Worm (Caenorhabditis elegans) whole organism, L4/young adult: Measurements from ENCODE around the gene srbc-62.

Experiments
- W03F9.2 ChIP-seq: fragments of 150-350 bp; optimal IDR thresholded peaks from 2 replicates; lab custom pipeline; 2014; ENCODE audit warnings: missing biosample characterization, missing genetic modification characterization
- dao-5 ChIP-seq: sonication (generic microtip); optimal IDR thresholded peaks from 2 replicates; lab custom pipeline; 2016; ENCODE audit warnings: missing genotype, missing genetic modification characterization, moderate library complexity, missing compliant biosample characterization
- him-1 ChIP-seq: sonication (generic microtip); optimal IDR thresholded peaks from 2 replicates; lab custom pipeline; 2016; ENCODE audit warnings: missing genotype, missing genetic modification reagents, missing genetic modification characterization, missing compliant biosample characterization

Gene srbc-62

ce11 chrV:17217690-17218089, at the start of gene srbc-62:
Gene srbc-62 (plus strand): TSS chrV:17217990.
- no peak for TF ChIP-seq W03F9.2 (tag; lab: Kevin White, UChicago)
- TF ChIP-seq dao-5 (tag; lab: Kevin White, UChicago) = no peak
- no peak for TF ChIP-seq him-1 (tag; lab: Kevin White, UChicago)

DNA sequence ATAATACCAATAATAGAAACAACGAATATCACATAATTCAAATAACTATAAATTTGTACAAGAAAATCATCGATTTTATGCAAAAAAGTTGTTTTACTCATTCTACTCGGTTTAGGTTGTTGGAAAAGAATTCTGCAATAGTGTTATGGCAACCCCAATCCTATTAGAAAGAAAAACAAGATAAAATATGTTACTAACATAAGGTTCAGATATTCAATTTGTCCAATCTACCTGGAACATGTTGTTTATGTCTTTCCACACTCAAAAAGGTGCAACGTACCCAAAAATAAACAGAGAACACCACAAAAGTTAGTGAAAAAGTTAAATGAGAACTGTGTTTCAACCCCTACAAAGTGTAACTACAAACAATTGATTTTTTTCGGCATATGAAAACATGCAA, 47.0 kb upstream of the srbc-62 start, which contains the start of gene srw-51:
Gene srw-51, minus strand, starts transcription at position 101 of the 400 bp plus-strand sequence.
- TF ChIP-seq dao-5 (tag; lab: Kevin White, UChicago) = no peak
- TF ChIP-seq W03F9.2 (tag; lab: Kevin White, UChicago) = no peak
- TF ChIP-seq him-1 (tag; lab: Kevin White, UChicago) = no peak

DNA sequence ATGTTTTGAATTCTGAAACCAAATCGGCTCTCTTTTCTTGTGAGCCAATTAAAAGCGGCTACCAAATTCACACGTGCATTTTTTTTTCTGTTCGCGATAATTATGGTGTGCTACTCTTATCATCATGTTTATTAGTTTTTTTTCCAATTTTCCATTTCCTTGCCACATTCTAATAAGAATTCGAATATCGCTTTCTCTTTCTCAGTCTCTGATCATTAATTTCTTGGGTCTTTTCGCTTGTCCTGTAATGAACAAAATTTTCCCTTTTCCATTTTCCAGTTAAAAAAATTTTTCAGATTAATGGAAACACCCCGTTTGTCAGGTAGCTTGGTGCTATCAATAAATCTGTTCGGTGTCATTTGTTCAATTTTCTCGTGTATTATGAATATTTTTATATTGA, 46.2 kb upstream of the srbc-62 start, which contains the start of gene srbc-26:
Gene srbc-26, plus strand, starts transcription at position 301 of the 400 bp plus-strand sequence.
- TF ChIP-seq W03F9.2 (tag; lab: Kevin White, UChicago) (no peak), dao-5 (tag; lab: Kevin White, UChicago) (no peak), him-1 (tag; lab: Kevin White, UChicago) (no peak)

ce11 chrV:17173738-17174137, 44.1 kb upstream of the srbc-62 start, which contains the start of gene srbc-25:
Gene srbc-25 (plus strand): TSS chrV:17174038.
- TF ChIP-seq him-1 (tag; lab: Kevin White, UChicago) = no peak
- TF ChIP-seq dao-5 (tag; lab: Kevin White, UChicago) = no peak
- no peak for TF ChIP-seq W03F9.2 (tag; lab: Kevin White, UChicago)

DNA sequence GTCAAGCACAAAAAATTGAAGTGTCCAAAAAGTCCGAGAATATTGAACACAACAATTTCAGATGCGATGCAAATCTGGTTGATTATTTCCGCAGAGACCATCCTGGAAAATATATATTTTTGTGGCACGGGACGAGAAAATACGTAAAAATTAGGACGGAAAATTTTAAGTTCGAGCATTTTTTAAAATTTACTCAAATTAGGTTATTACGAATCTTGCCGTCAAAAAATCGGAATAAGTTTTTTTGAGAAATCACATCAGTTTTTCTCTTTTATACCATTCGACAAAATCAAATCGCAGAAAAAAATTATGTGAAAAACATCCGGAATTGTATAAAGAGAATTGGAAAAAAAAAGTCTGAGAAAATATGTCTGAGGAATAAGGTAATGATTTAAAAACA, 39.8 kb upstream of the srbc-62 start, which contains the start of gene srsx-1:
Gene srsx-1, minus strand, starts transcription at position 101 of the 400 bp plus-strand sequence.
- no peak for TF ChIP-seq W03F9.2 (tag; lab: Kevin White, UChicago)
- TF ChIP-seq him-1 (tag; lab: Kevin White, UChicago) = no peak
- TF ChIP-seq dao-5 (tag; lab: Kevin White, UChicago) = no peak

- TF ChIP-seq him-1 (tag; lab: Kevin White, UChicago) (no peak), W03F9.2 (tag; lab: Kevin White, UChicago) (no peak), dao-5 (tag; lab: Kevin White, UChicago) (no peak)
These were observed 39.3 kb upstream of the srbc-62 start, which contains the start of gene srh-174 for ce11 chrV:17178457-17178856. Gene srh-174 (plus strand): TSS chrV:17178757.

- no peak for TF ChIP-seq dao-5 (tag; lab: Kevin White, UChicago)
- TF ChIP-seq him-1 (tag; lab: Kevin White, UChicago) = no peak
- no peak for TF ChIP-seq W03F9.2 (tag; lab: Kevin White, UChicago)
These were observed 35.7 kb upstream of the srbc-62 start, which contains the start of gene srh-159 for ce11 chrV:17182045-17182444. Gene srh-159 (plus strand): TSS chrV:17182345.

ce11 chrV:17190399-17190798, 27.4 kb upstream of the srbc-62 start, which contains the start of gene str-199:
Gene str-199 (minus strand): TSS chrV:17190499.
- no peak for TF ChIP-seq dao-5 (tag; lab: Kevin White, UChicago)
- no peak for TF ChIP-seq W03F9.2 (tag; lab: Kevin White, UChicago)
- no peak for TF ChIP-seq him-1 (tag; lab: Kevin White, UChicago)

- TF ChIP-seq W03F9.2 (tag; lab: Kevin White, UChicago) = no peak
- TF ChIP-seq him-1 (tag; lab: Kevin White, UChicago) = no peak
- TF ChIP-seq dao-5 (tag; lab: Kevin White, UChicago) = no peak
These were observed 25.6 kb upstream of the srbc-62 start, which contains the start of gene srz-47 for ce11 chrV:17192238-17192637. Gene srz-47 (minus strand): TSS chrV:17192338.

DNA sequence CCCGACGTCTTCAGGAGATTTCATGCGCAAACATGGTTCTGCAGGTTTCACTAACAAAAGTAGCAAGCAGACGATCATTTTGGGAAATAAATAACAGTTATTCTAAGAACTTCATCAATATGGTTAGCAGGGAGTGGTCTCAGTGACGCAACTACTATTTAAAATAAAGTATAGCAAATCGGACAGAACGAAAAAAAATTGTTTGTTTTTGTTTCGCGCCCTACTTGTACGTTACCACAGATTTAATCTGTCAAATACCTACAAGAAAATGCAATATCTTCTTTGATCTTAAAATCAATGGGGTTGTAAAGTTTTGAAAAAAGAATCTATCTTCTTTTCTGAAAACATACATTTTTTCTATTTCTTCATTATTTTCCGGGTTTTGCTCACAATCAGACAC, 18.9 kb upstream of the srbc-62 start, which contains the start of gene srz-96:
Gene srz-96, plus strand, starts transcription at position 301 of the 400 bp plus-strand sequence.
- no peak for TF ChIP-seq him-1 (tag; lab: Kevin White, UChicago)
- TF ChIP-seq dao-5 (tag; lab: Kevin White, UChicago) = no peak
- no peak for TF ChIP-seq W03F9.2 (tag; lab: Kevin White, UChicago)

DNA sequence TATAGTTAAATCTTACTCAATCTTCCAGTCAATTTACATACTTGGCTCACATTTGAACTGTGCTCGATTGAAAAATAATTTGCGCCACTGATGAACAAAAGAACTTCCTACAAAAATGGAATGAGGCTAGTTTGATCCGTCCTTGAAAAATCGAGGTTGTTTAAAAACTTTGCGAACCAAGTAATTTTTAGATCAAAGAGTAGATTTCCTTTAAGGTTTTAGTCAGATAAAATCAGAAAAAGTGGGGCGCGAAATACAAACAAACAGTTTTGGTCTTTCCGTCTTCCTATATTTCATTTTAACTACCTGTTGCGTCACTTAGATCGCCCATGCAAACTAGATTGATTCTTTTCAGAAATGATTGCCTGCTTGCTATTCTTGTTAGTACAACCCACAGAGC, 15.9 kb upstream of the srbc-62 start, which contains the start of gene Y68A4A.10:
Gene Y68A4A.10, plus strand, starts transcription at position 301 of the 400 bp plus-strand sequence.
- no peak for TF ChIP-seq him-1 (tag; lab: Kevin White, UChicago)

ce11 chrV:17206469-17206868, 11.3 kb upstream of the srbc-62 start:
- no peak for TF ChIP-seq him-1 (tag; lab: Kevin White, UChicago)
- TF ChIP-seq W03F9.2 (tag; lab: Kevin White, UChicago) = no peak
- no peak for TF ChIP-seq dao-5 (tag; lab: Kevin White, UChicago)

DNA sequence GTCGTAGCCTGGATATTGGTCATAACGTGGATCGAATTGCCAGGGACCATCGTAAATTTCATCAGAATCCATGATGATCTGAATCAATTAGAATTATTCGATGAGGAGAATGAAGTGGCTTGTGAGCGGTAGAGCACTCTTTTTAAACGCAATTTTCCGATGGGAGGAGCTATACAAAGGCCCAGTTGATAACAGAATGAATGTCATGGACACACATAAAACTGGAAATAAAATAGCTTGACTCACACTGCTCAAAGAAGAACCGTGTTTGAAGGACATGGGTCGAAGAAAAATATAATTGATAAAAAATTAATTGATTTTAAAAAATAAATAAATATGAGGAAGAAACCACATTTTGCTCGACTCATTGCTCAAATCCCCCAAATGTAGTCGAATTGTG, 9.7 kb upstream of the srbc-62 start, which contains the start of gene Y68A4A.13:
Gene Y68A4A.13, minus strand, starts transcription at position 101 of the 400 bp plus-strand sequence.
- TF ChIP-seq him-1 (tag; lab: Kevin White, UChicago) (no peak), dao-5 (tag; lab: Kevin White, UChicago) (no peak), W03F9.2 (tag; lab: Kevin White, UChicago) (no peak)
